Worm (Caenorhabditis elegans) whole organism, L4 larva: ENCODE results near the gene C07D10.6.
"Not testable (repeated sequence)": the region's sequence is repeated elsewhere in the genome, so short reads cannot be mapped to it uniquely, and the experiment has no call there.

Source experiments
- F49E8.2 ChIP-seq: sonication (generic microtip); optimal IDR thresholded peaks from 2 replicates; lab custom pipeline; 2016; ENCODE audit warnings: missing compliant biosample characterization, mild to moderate bottlenecking, missing genetic modification characterization, borderline replicate concordance
- ZK337.2 ChIP-seq: fragments of 200-800 bp; sonication (Bioruptor generic); IDR thresholded peaks from 2 replicates; pipeline ENCODE4 v1.3.6; 2022; ENCODE audit warnings: missing genetic modification reagents, missing genetic modification characterization, missing compliant biosample characterization
- dpl-1 ChIP-seq: fragments of 150-350 bp; optimal IDR thresholded peaks from 2 replicates; lab custom pipeline; 2014; ENCODE audit warnings: missing biosample characterization, missing genetic modification reagents, missing genetic modification characterization
- fkh-10 ChIP-seq: fragments of 150-350 bp; optimal IDR thresholded peaks from 2 replicates; lab custom pipeline; 2014; ENCODE audit warnings: missing biosample characterization, missing genetic modification reagents, missing genetic modification characterization
- mep-1 ChIP-seq: fragments of 150-350 bp; sonication (generic microtip); optimal IDR thresholded peaks from 3 replicates; lab custom pipeline; 2014; ENCODE audit warnings: missing biosample characterization, missing genetic modification characterization
- nhr-11 ChIP-seq: fragments of 150-350 bp; optimal IDR thresholded peaks from 2 replicates; lab custom pipeline; 2014; ENCODE audit warnings: missing biosample characterization, missing genetic modification characterization
- nhr-237 ChIP-seq: sonication (generic microtip); optimal IDR thresholded peaks from 2 replicates; lab custom pipeline; 2017; ENCODE audit warnings: missing biosample characterization, missing genetic modification characterization
- nhr-28 ChIP-seq: fragments of 150-350 bp; optimal IDR thresholded peaks from 2 replicates; lab custom pipeline; 2014; ENCODE audit warnings: missing biosample characterization, missing genetic modification characterization
- skn-1 ChIP-seq: fragments of 150-350 bp; optimal IDR thresholded peaks from 2 replicates; lab custom pipeline; 2014; ENCODE audit warnings: missing biosample characterization, missing genetic modification characterization
- tra-1 ChIP-seq: fragments of 200-800 bp; sonication (Bioruptor generic); IDR thresholded peaks from 2 replicates; pipeline ENCODE4 v1.3.6; 2022; ENCODE audit warnings: missing genetic modification reagents, missing genetic modification characterization, missing compliant biosample characterization
- zag-1 ChIP-seq: fragments of 150-350 bp; optimal IDR thresholded peaks from 2 replicates; lab custom pipeline; 2014; ENCODE audit warnings: missing biosample characterization, missing genetic modification characterization

DNA sequence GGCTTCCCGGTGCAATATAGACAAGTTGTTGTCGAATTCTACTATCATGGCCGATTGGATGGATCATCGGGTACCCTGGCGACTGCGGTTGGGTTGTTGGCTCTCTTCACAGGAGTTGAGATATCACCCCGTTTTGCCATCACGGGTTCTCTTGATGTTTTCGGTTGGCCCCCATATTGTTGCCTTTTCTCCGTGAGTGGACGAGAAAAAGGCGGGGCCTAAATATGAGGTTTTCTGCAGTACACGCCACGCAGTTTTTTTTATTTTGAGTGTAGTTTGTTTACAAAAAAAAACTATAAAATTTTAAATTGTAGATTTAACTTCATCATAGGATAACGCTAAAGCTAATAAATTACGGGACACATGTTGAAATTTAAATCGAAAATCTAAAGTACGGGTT, 6.8 kb upstream of the C07D10.6 start:
- not testable (repeated sequence) for TF ChIP-seq nhr-28; skn-1 (tag; lab: Kevin White, UChicago); F49E8.2 (tag; lab: Kevin White, UChicago); zag-1 (tag; lab: Kevin White, UChicago); fkh-10 (GFP tag; lab: Kevin White, UChicago); dpl-1 (GFP tag; lab: Kevin White, UChicago); mep-1 (tag; lab: Kevin White, UChicago); ZK337.2 (GFP tag; lab: Robert Waterston, UW); nhr-11 (tag; lab: Kevin White, UChicago); nhr-237 (tag; lab: Kevin White, UChicago); tra-1 (GFP tag; lab: Robert Waterston, UW)
